Fruit fly (Drosophila melanogaster) whole organism, prepupa: ENCODE data around the gene Rpn3.

Experiments used
- CG11294 ChIP-seq: fragments of 200-800 bp; sonication (Bioruptor generic); IDR thresholded peaks from 2 replicates; pipeline ENCODE4 v1.3.6; 2022; ENCODE audit warnings: missing biosample characterization, missing genetic modification characterization
- CG11762 ChIP-seq: fragments of 200-800 bp; sonication (Bioruptor generic); optimal IDR thresholded peaks from 3 replicates; lab custom pipeline; 2016; ENCODE audit warnings: missing biosample characterization, missing genetic modification characterization; ENCODE audit not compliant: insufficient read depth
- CG16779 ChIP-seq: fragments of 200-800 bp; sonication (Bioruptor generic); optimal IDR thresholded peaks from 3 replicates; lab custom pipeline; 2017; ENCODE audit warnings: missing biosample characterization, mild to moderate bottlenecking, missing genetic modification characterization
- CG3032 ChIP-seq: fragments of 200-800 bp; optimal IDR thresholded peaks from 2 replicates; lab custom pipeline; 2019; ENCODE audit warnings: missing biosample characterization, mild to moderate bottlenecking, missing genetic modification characterization, moderate library complexity
- CG31627 ChIP-seq: fragments of 200-800 bp; sonication (Bioruptor generic); optimal IDR thresholded peaks from 3 replicates; lab custom pipeline; 2016; ENCODE audit warnings: missing biosample characterization, missing genetic modification characterization
- CG34406 ChIP-seq: fragments of 200-800 bp; sonication (Bioruptor generic); optimal IDR thresholded peaks from 3 replicates; lab custom pipeline; 2016; ENCODE audit warnings: missing biosample characterization, missing genetic modification characterization
- CG4318 ChIP-seq: fragments of 200-800 bp; sonication (Bioruptor generic); optimal IDR thresholded peaks from 3 replicates; lab custom pipeline; 2017; ENCODE audit warnings: missing biosample characterization, mild to moderate bottlenecking, missing genetic modification characterization
- CG6163 ChIP-seq: fragments of 200-800 bp; sonication (Bioruptor generic); IDR thresholded peaks from 3 replicates; pipeline ENCODE4 v1.3.6; 2022; ENCODE audit warnings: missing biosample characterization, missing genetic modification characterization
- CG6792 ChIP-seq: fragments of 200-800 bp; sonication (Bioruptor generic); optimal IDR thresholded peaks from 3 replicates; lab custom pipeline; 2016; ENCODE audit warnings: missing biosample characterization, missing genetic modification characterization
- CG6808 ChIP-seq: fragments of 200-800 bp; sonication (Bioruptor generic); optimal IDR thresholded peaks from 3 replicates; lab custom pipeline; 2017; ENCODE audit warnings: missing biosample characterization, missing genetic modification characterization, mild to moderate bottlenecking, moderate library complexity, missing genetic modification reagents
- CG6854 ChIP-seq: fragments of 200-800 bp; sonication (Bioruptor generic); optimal IDR thresholded peaks from 2 replicates; lab custom pipeline; 2017; ENCODE audit warnings: missing biosample characterization, mild to moderate bottlenecking, missing genetic modification characterization
- CG7368 ChIP-seq: fragments of 200-800 bp; sonication (Bioruptor generic); optimal IDR thresholded peaks from 3 replicates; lab custom pipeline; 2016; ENCODE audit warnings: missing biosample characterization, missing genetic modification characterization
- CG8319 ChIP-seq: fragments of 200-800 bp; sonication (Bioruptor generic); optimal IDR thresholded peaks from 3 replicates; lab custom pipeline; 2016; ENCODE audit warnings: missing biosample characterization, missing genetic modification characterization
- CG8632 ChIP-seq: fragments of 200-800 bp; sonication (Bioruptor generic); optimal IDR thresholded peaks from 3 replicates; lab custom pipeline; 2016; ENCODE audit warnings: missing biosample characterization, missing genetic modification characterization
- CG9139 ChIP-seq: fragments of 200-800 bp; sonication (Bioruptor generic); optimal IDR thresholded peaks from 3 replicates; lab custom pipeline; 2017; ENCODE audit warnings: missing biosample characterization, mild to moderate bottlenecking, missing genetic modification characterization
- Eip78C ChIP-seq: fragments of 200-800 bp; sonication (Bioruptor generic); peaks from one replicate; lab custom pipeline; 2016; ENCODE audit warnings: missing biosample characterization, missing genetic modification characterization
- Eip93F ChIP-seq: fragments of 200-800 bp; sonication (Bioruptor generic); optimal IDR thresholded peaks from 2 replicates; lab custom pipeline; 2016; ENCODE audit warnings: missing biosample characterization, mild to moderate bottlenecking, missing genetic modification characterization
- Gug ChIP-seq: fragments of 200-800 bp; sonication (Bioruptor generic); IDR thresholded peaks from 2 replicates; pipeline ENCODE4 v1.3.6; 2022; ENCODE audit warnings: missing biosample characterization, missing genetic modification characterization
- Hr4 ChIP-seq: fragments of 200-800 bp; sonication (Bioruptor generic); optimal IDR thresholded peaks from 3 replicates; lab custom pipeline; 2016; ENCODE audit warnings: missing biosample characterization, missing genetic modification characterization
- Lpt ChIP-seq: fragments of 200-800 bp; sonication (Bioruptor generic); optimal IDR thresholded peaks from 3 replicates; lab custom pipeline; 2016; ENCODE audit warnings: missing biosample characterization, missing genetic modification characterization
- Met ChIP-seq: fragments of 200-800 bp; sonication (Bioruptor generic); optimal IDR thresholded peaks from 3 replicates; lab custom pipeline; 2016; ENCODE audit warnings: missing biosample characterization, missing genetic modification characterization
- Sox14 ChIP-seq: fragments of 200-800 bp; sonication (Bioruptor generic); optimal IDR thresholded peaks from 3 replicates; lab custom pipeline; 2016; ENCODE audit warnings: missing biosample characterization, missing genetic modification characterization
- Sox15 ChIP-seq: fragments of 200-800 bp; sonication (Bioruptor generic); optimal IDR thresholded peaks from 3 replicates; lab custom pipeline; 2016; ENCODE audit warnings: missing biosample characterization, missing genetic modification characterization
- achi ChIP-seq: fragments of 200-800 bp; sonication (Bioruptor generic); optimal IDR thresholded peaks from 3 replicates; lab custom pipeline; 2016; ENCODE audit warnings: missing biosample characterization, missing genetic modification characterization
- cyc ChIP-seq: fragments of 200-800 bp; sonication (Bioruptor generic); optimal IDR thresholded peaks from 3 replicates; lab custom pipeline; 2016; ENCODE audit warnings: missing biosample characterization, missing genetic modification characterization
- dsx ChIP-seq: fragments of 200-800 bp; optimal IDR thresholded peaks from 3 replicates; lab custom pipeline; 2019; ENCODE audit warnings: missing biosample characterization, mild to moderate bottlenecking, missing genetic modification characterization, moderate library complexity; ENCODE audit not compliant: poor library complexity, severe bottlenecking
- eg ChIP-seq: fragments of 200-800 bp; sonication (Bioruptor generic); IDR thresholded peaks from 3 replicates; pipeline ENCODE4 v1.3.6; 2022; ENCODE audit warnings: missing biosample characterization, missing genetic modification characterization
- fkh ChIP-seq: fragments of 200-800 bp; sonication (Bioruptor generic); optimal IDR thresholded peaks from 3 replicates; lab custom pipeline; 2017; ENCODE audit warnings: missing biosample characterization, mild to moderate bottlenecking, missing genetic modification characterization, moderate library complexity
- lz ChIP-seq: fragments of 200-800 bp; sonication (Bioruptor generic); optimal IDR thresholded peaks from 3 replicates; lab custom pipeline; 2016; ENCODE audit warnings: missing biosample characterization, missing genetic modification characterization
- pdm3 ChIP-seq: fragments of 200-800 bp; sonication (Bioruptor generic); optimal IDR thresholded peaks from 3 replicates; lab custom pipeline; 2016; ENCODE audit warnings: missing biosample characterization, missing genetic modification characterization
- vri ChIP-seq: fragments of 200-800 bp; sonication (Bioruptor generic); optimal IDR thresholded peaks from 3 replicates; lab custom pipeline; 2016; ENCODE audit warnings: missing biosample characterization, mild to moderate bottlenecking, missing genetic modification characterization

Rpn3 gene

dm6 chr2L:19083320-19083764 is 31.8 kb downstream of the Rpn3 start:
- TF ChIP-seq CG6163 (0 out of 3 replicates have a peak, but pooled peaks have one; percentile 21), Eip93F (GFP tag; lab: Kevin White, UChicago) (no peak), CG31627 (no peak), CG11762 (GFP tag; lab: Kevin White, UChicago) (no peak), CG7368 (GFP tag; lab: Kevin White, UChicago) (no peak), CG6808 (GFP tag; lab: Kevin White, UChicago) (no peak), CG6792 (GFP tag; lab: Kevin White, UChicago) (no peak), achi (GFP tag; lab: Kevin White, UChicago) (no peak)

dm6 chr2L:19088895-19089294 is 37.3 kb downstream of the Rpn3 start:
- TF ChIP-seq Hr4 (no peak), CG8632 (GFP tag; lab: Kevin White, UChicago) (no peak)

dm6 chr2L:19089385-19089784 is 37.8 kb downstream of the Rpn3 start:
- TF ChIP-seq CG11294 (GFP tag; lab: Robert Waterston, UW), result no peak
- TF ChIP-seq CG3032, result no peak
- no peak for TF ChIP-seq dsx (GFP tag; lab: Kevin White, UChicago)
- no peak for TF ChIP-seq vri (GFP tag; lab: Kevin White, UChicago)
- no peak for TF ChIP-seq CG9139 (GFP tag; lab: Kevin White, UChicago)
- no peak for TF ChIP-seq CG4318 (GFP tag; lab: Kevin White, UChicago)
- no peak for TF ChIP-seq CG8319 (GFP tag; lab: Kevin White, UChicago)

- no peak for TF ChIP-seq lz
- no peak for TF ChIP-seq CG11294 (GFP tag; lab: Robert Waterston, UW)
- TF ChIP-seq CG6854 (GFP tag; lab: Kevin White, UChicago), result no peak
- TF ChIP-seq Hr4, result no peak
- no peak for TF ChIP-seq Met (GFP tag; lab: Kevin White, UChicago)
- TF ChIP-seq Sox14, result no peak
- no peak for TF ChIP-seq Eip93F (GFP tag; lab: Kevin White, UChicago)
- no peak for TF ChIP-seq CG16779 (tag; lab: Kevin White, UChicago)
- TF ChIP-seq eg (GFP tag; lab: Robert Waterston, UW), result no peak
Measured at dm6 chr2L:19093868-19094267, 42.3 kb downstream of the Rpn3 start.

- no peak for TF ChIP-seq CG6792 (GFP tag; lab: Kevin White, UChicago)
- TF ChIP-seq Eip78C (GFP tag; lab: Kevin White, UChicago), result peak; percentile 33
- peak; percentile 41; the same call in 1 of the 2 replicates for TF ChIP-seq Gug (GFP tag; lab: Robert Waterston, UW)
- no peak for TF ChIP-seq Sox15 (GFP tag; lab: Kevin White, UChicago)
- TF ChIP-seq fkh (GFP tag; lab: Kevin White, UChicago), result peak; percentile 74
- TF ChIP-seq, all 60 proteins: peak for 3
Measured at dm6 chr2L:19096361-19096760, 44.8 kb downstream of the Rpn3 start.

dm6 chr2L:19097374-19097773 is 45.8 kb downstream of the Rpn3 start:
- TF ChIP-seq Lpt (GFP tag; lab: Kevin White, UChicago) (no peak), lz (no peak), CG8319 (GFP tag; lab: Kevin White, UChicago) (no peak), CG6808 (GFP tag; lab: Kevin White, UChicago) (no peak), CG34406 (GFP tag; lab: Kevin White, UChicago) (no peak), pdm3 (GFP tag; lab: Kevin White, UChicago) (no peak), cyc (no peak), Sox14 (no peak)
